ENCODE assay signal across 1 worm cellular context in the genomic region with DNA sequence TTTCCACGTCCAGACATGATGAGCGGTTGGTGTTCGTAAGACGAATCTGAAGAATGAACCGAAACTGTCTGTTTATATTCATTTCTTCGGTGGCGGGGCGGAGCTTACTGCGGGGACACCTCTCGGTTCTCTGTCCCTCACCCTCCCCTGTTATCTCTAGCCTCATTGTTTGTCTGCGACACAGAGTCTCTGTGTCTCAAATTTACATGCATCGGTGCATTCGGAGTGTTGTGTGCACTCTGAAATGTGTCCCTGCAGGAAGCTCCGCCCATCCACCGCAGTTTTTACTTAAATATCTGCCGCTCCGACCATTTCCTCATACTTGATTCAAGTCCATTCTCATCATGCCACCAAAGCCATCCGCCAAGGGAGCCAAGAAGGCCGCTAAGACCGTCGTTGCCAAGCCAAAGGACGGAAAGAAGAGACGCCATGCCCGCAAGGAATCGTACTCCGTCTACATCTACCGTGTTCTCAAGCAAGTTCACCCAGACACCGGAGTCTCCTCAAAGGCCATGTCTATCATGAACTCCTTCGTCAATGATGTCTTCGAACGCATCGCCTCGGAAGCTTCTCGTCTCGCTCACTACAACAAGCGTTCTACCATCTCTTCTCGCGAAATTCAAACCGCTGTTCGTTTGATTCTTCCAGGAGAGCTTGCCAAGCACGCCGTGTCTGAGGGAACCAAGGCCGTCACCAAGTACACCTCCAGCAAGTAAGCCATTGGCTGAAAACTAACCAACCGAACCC.
TF ChIP-seq lines count a peak whose summit lies in the region.

Gene his-61, minus strand, starts transcription at position 17 of the 747 bp plus-strand sequence.
Gene his-62, plus strand, starts transcription at position 345 of the 747 bp plus-strand sequence.

TF ChIP-seq in whole organism, L4 larva, 104 proteins besides CTCF, POLR2A, EP300 and RAD21 (continued from another document):
- TF ChIP-seq mes-2 (tag; optimal IDR thresholded peaks at IDR 0.05; lab: Kevin White, UChicago; ENCODE audit: poor library complexity, severe bottlenecking), result peak; percentile 83
- TF ChIP-seq spr-1 (tag; optimal IDR thresholded peaks at IDR 0.05; lab: Kevin White, UChicago), result no peak
- no peak for TF ChIP-seq madf-5 (GFP tag; IDR thresholded peaks at IDR 0.05; lab: Robert Waterston, UW)
- TF ChIP-seq ZK337.2 (GFP tag; IDR thresholded peaks at IDR 0.05; lab: Robert Waterston, UW), result no peak
- TF ChIP-seq T20F7.1 (GFP tag; optimal IDR thresholded peaks at IDR 0.05; lab: Kevin White, UChicago), result peak; percentile 67
- TF ChIP-seq nhr-76 (tag; optimal IDR thresholded peaks at IDR 0.05; lab: Kevin White, UChicago), result no peak
- peak; percentile 4; the same call in 1 of the 2 replicates for TF ChIP-seq arid-1 (GFP tag; conservative IDR thresholded peaks at IDR 0.05; lab: Robert Waterston, UW)
- peak; percentile 91 for TF ChIP-seq hlh-11 (tag; optimal IDR thresholded peaks at IDR 0.05; lab: Kevin White, UChicago)
- TF ChIP-seq ztf-7 (tag; optimal IDR thresholded peaks at IDR 0.05; lab: Kevin White, UChicago), result no peak
- no peak for TF ChIP-seq ztf-11 (tag; optimal IDR thresholded peaks at IDR 0.05; lab: Kevin White, UChicago)
- no peak for TF ChIP-seq F37D6.2 (tag; optimal IDR thresholded peaks at IDR 0.05; lab: Kevin White, UChicago)
- TF ChIP-seq rbr-2 (tag; optimal IDR thresholded peaks at IDR 0.05; lab: Kevin White, UChicago), result peak; percentile 74
- TF ChIP-seq nhr-237 (tag; optimal IDR thresholded peaks at IDR 0.05; lab: Kevin White, UChicago), result no peak
- no peak for TF ChIP-seq lin-29 (GFP tag; IDR thresholded peaks at IDR 0.05; lab: Robert Waterston, UW)
- TF ChIP-seq ceh-32 (tag; optimal IDR thresholded peaks at IDR 0.05; lab: Kevin White, UChicago; ENCODE audit: poor library complexity), result no peak
- TF ChIP-seq unc-130 (GFP tag; optimal IDR thresholded peaks at IDR 0.05; lab: Kevin White, UChicago), result no peak
- peak; percentile 11 for TF ChIP-seq hlh-30 (tag; optimal IDR thresholded peaks at IDR 0.05; lab: Kevin White, UChicago; ENCODE audit: insufficient read depth)
- peak; percentile 76 for TF ChIP-seq lin-38 (GFP tag; IDR thresholded peaks at IDR 0.05; lab: Robert Waterston, UW)
- peak; percentile 6 for TF ChIP-seq nhr-10 (tag; optimal IDR thresholded peaks at IDR 0.05; lab: Kevin White, UChicago)
- no peak for TF ChIP-seq unc-39 (tag; optimal IDR thresholded peaks at IDR 0.05; lab: Kevin White, UChicago)
- no peak for TF ChIP-seq jun-1 (tag; optimal IDR thresholded peaks at IDR 0.05; lab: Kevin White, UChicago)
- peak; percentile 79 for TF ChIP-seq dmd-6 (GFP tag; IDR thresholded peaks at IDR 0.05; lab: Robert Waterston, UW)
- peak; percentile 52 for TF ChIP-seq duxl-1 (tag; optimal IDR thresholded peaks at IDR 0.05; lab: Kevin White, UChicago; ENCODE audit: poor library complexity)
- no peak for TF ChIP-seq fos-1 (tag; optimal IDR thresholded peaks at IDR 0.05; lab: Kevin White, UChicago)
- no peak; the same call in 1 of the 2 replicates for TF ChIP-seq F26F4.8 (GFP tag; conservative IDR thresholded peaks at IDR 0.05; lab: Robert Waterston, UW)
- TF ChIP-seq lir-3 (tag; optimal IDR thresholded peaks at IDR 0.05; lab: Kevin White, UChicago), result no peak
- peak; percentile 68 for TF ChIP-seq snpc-1.2 (GFP tag; IDR thresholded peaks at IDR 0.05; lab: Robert Waterston, UW)
- no peak for TF ChIP-seq ceh-82 (tag; optimal IDR thresholded peaks at IDR 0.05; lab: Kevin White, UChicago)
- 0 out of 2 replicates have a peak, but pooled peaks have one; percentile 43 for TF ChIP-seq tra-1 (GFP tag; IDR thresholded peaks at IDR 0.05; lab: Robert Waterston, UW)
- no peak for TF ChIP-seq ceh-20 (GFP tag; IDR thresholded peaks at IDR 0.05; lab: Robert Waterston, UW)
- no peak for TF ChIP-seq R02D3.7 (tag; optimal IDR thresholded peaks at IDR 0.05; lab: Kevin White, UChicago)
- TF ChIP-seq ama-1 (optimal IDR thresholded peaks at IDR 0.05; lab: Kevin White, UChicago), result no peak
- peak; percentile 42 for TF ChIP-seq dpl-1 (GFP tag; optimal IDR thresholded peaks at IDR 0.05; lab: Kevin White, UChicago)
- TF ChIP-seq lin-39 (tag; optimal IDR thresholded peaks at IDR 0.05; lab: Kevin White, UChicago), result no peak
- TF ChIP-seq ces-1 (GFP tag; optimal IDR thresholded peaks at IDR 0.05; lab: Kevin White, UChicago), result no peak
- no peak for TF ChIP-seq nhr-111 (GFP tag; optimal IDR thresholded peaks at IDR 0.05; lab: Kevin White, UChicago)
- no peak for TF ChIP-seq mdt-29 (GFP tag; IDR thresholded peaks at IDR 0.05; lab: Robert Waterston, UW)
- TF ChIP-seq zip-11 (GFP tag; IDR thresholded peaks at IDR 0.05; lab: Robert Waterston, UW), result no peak
- TF ChIP-seq Y5F2A.4 (GFP tag; optimal IDR thresholded peaks at IDR 0.05; lab: Kevin White, UChicago), result no peak
- peak; percentile 82 for TF ChIP-seq aha-1 (tag; lab: Kevin White, UChicago)
- TF ChIP-seq cey-2 (tag; optimal IDR thresholded peaks at IDR 0.05; lab: Kevin White, UChicago; ENCODE audit: borderline replicate concordance, insufficient read depth), result no peak
- peak; percentile 36 for TF ChIP-seq lin-13 (GFP tag; optimal IDR thresholded peaks at IDR 0.05; lab: Kevin White, UChicago)
- no peak for TF ChIP-seq madf-9 (GFP tag; conservative IDR thresholded peaks at IDR 0.05; lab: Robert Waterston, UW)
- TF ChIP-seq nhr-28 (tag; optimal IDR thresholded peaks at IDR 0.05; lab: Kevin White, UChicago), result peak; percentile 18
- TF ChIP-seq mxl-3 (GFP tag; optimal IDR thresholded peaks at IDR 0.05; lab: Kevin White, UChicago), result no peak
- no peak for TF ChIP-seq fkh-10 (GFP tag; optimal IDR thresholded peaks at IDR 0.05; lab: Kevin White, UChicago)
- TF ChIP-seq hmg-1.1 (GFP tag; IDR thresholded peaks at IDR 0.05; lab: Robert Waterston, UW), result peak; percentile 48; the same call in 1 of the 2 replicates
- no peak for TF ChIP-seq lin-15B (tag; optimal IDR thresholded peaks at IDR 0.05; lab: Kevin White, UChicago)
- 0 out of 2 replicates have a peak, but pooled peaks have one; percentile 25 for TF ChIP-seq php-3 (GFP tag; IDR thresholded peaks at IDR 0.05; lab: Robert Waterston, UW)
- peak; percentile 86 for TF ChIP-seq nhr-102 (tag; optimal IDR thresholded peaks at IDR 0.05; lab: Kevin White, UChicago)
- peak; percentile 10 for TF ChIP-seq F49E8.2 (tag; optimal IDR thresholded peaks at IDR 0.05; lab: Kevin White, UChicago; ENCODE audit: borderline replicate concordance)
- TF ChIP-seq nhr-6 (tag; optimal IDR thresholded peaks at IDR 0.05; lab: Kevin White, UChicago), result peak; percentile 74
- TF ChIP-seq egl-43 (GFP tag; IDR thresholded peaks at IDR 0.05; lab: Robert Waterston, UW), result peak; percentile 61
- no peak for TF ChIP-seq aly-2 (tag; optimal IDR thresholded peaks at IDR 0.05; lab: Kevin White, UChicago)
- TF ChIP-seq Y105C5A.15 (GFP tag; IDR thresholded peaks at IDR 0.05; lab: Robert Waterston, UW), result no peak
